Worm (Caenorhabditis elegans) whole organism, midembryonic: ENCODE results near the gene R05D3.12.

Experiments
- T22C8.4 ChIP-seq: fragments of 200-800 bp; sonication (Bioruptor generic); IDR thresholded peaks from 2 replicates; pipeline ENCODE4 v1.3.6; 2022; ENCODE audit warnings: missing genetic modification characterization, missing compliant biosample characterization
- cog-1 ChIP-seq: sonication (generic microtip); optimal IDR thresholded peaks from 2 replicates; lab custom pipeline; 2016; ENCODE audit warnings: missing genetic modification characterization, missing compliant biosample characterization
- flt-1 ChIP-seq: fragments of 200-800 bp; sonication (Bioruptor generic); IDR thresholded peaks from 2 replicates; pipeline ENCODE4 v1.3.6; 2022; ENCODE audit warnings: missing genetic modification characterization, missing compliant biosample characterization
- med-1 ChIP-seq: sonication (generic microtip); optimal IDR thresholded peaks from 2 replicates; lab custom pipeline; 2017; ENCODE audit warnings: missing genetic modification characterization, mild to moderate bottlenecking, missing compliant biosample characterization, antibody characterized with exemption, missing genetic modification reagents; ENCODE audit not compliant: insufficient read depth
- ref-1 ChIP-seq: fragments of 200-800 bp; sonication (Bioruptor generic); conservative IDR thresholded peaks from 2 replicates; pipeline ENCODE4 v1.3.6; 2022; ENCODE audit warnings: missing genetic modification reagents, missing genetic modification characterization, missing compliant biosample characterization
- ztf-23 ChIP-seq: fragments of 200-800 bp; sonication (Bioruptor generic); IDR thresholded peaks from 2 replicates; pipeline ENCODE4 v1.3.6; 2022; ENCODE audit warnings: missing genetic modification reagents, missing genetic modification characterization, missing compliant biosample characterization

DNA sequence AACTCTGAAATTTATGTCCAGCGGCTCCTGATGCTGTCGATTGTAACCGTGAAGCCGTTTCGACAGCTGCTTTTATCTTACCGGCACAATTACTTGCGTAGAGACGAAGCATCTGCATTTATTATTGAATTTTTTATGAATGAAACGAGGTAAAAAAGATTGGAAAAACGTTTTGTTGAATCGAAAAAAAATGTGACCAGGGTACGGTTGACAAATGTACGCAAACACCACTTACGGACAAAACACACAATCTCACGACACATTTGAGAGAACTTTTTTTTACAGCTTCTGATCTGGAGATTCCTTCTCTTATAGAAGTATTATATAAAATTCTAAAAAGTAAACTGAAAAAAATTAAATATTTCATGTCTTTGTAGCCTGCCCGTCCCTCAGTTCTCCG is 49.0 kb upstream of the R05D3.12 start, which contains the start of the genes mrps-18A and ZC262.2:
- no peak for TF ChIP-seq ztf-23 (GFP tag; lab: Robert Waterston, UW)
- no peak for TF ChIP-seq med-1 (GFP tag; lab: Kevin White, UChicago)
- no peak for TF ChIP-seq flt-1 (GFP tag; lab: Robert Waterston, UW)
- TF ChIP-seq T22C8.4 (GFP tag; lab: Robert Waterston, UW), result no peak
- TF ChIP-seq ref-1 (GFP tag; lab: Robert Waterston, UW), result no peak
- no peak for TF ChIP-seq cog-1 (tag; lab: Kevin White, UChicago)
